Fruit fly (Drosophila melanogaster): ENCODE results near the gene Snx27.

- TF ChIP-seq Sp1 (GFP tag; optimal IDR thresholded peaks at IDR 0.05) (peak; percentile 55), usp (GFP tag; optimal IDR thresholded peaks at IDR 0.05) (no peak), h (GFP tag; optimal IDR thresholded peaks at IDR 0.05) (peak; percentile 33), CG32264 (GFP tag; optimal IDR thresholded peaks at IDR 0.05) (no peak), Hr78 (GFP tag; optimal IDR thresholded peaks at IDR 0.05) (no peak), brk (GFP tag; optimal IDR thresholded peaks at IDR 0.05) (no peak), CG9705 (GFP tag; optimal IDR thresholded peaks at IDR 0.05) (no peak), Dfd (GFP tag; optimal IDR thresholded peaks at IDR 0.05) (no peak), pan (optimal IDR thresholded peaks at IDR 0.05) (no peak), Myc (optimal IDR thresholded peaks at IDR 0.05) (peak; percentile 13), foxo (GFP tag; optimal IDR thresholded peaks at IDR 0.05) (peak in 1 of 2 experiments; percentile 64)
Measured at dm6 chrX:5689417-5690215, 48.2 kb downstream of the Snx27 start, which contains the start of the genes PGAP1 and cv.
